Worm (Caenorhabditis elegans): ENCODE data around the gene K10B2.4.
A peak's percentile ranks its signal among the peaks of the same experiment; 100 is the strongest.

Gene K10B2.4

ce11 chrII:6358232-6358631, 2.5 kb downstream of the K10B2.4 start:
- TF ChIP-seq flh-1 (GFP tag; optimal IDR thresholded peaks at IDR 0.05) (no peak), sptf-1 (tag; optimal IDR thresholded peaks at IDR 0.05) (no peak), unc-120 (tag; optimal IDR thresholded peaks at IDR 0.05; ENCODE audit: poor library complexity, severe bottlenecking) (no peak)

- TF ChIP-seq hlh-1 (tag; optimal IDR thresholded peaks at IDR 0.05) (peak; percentile 37), pha-4 (tag; optimal IDR thresholded peaks at IDR 0.05) (no peak), cnd-1 (tag; optimal IDR thresholded peaks at IDR 0.05) (no peak), snpc-4 (tag; optimal IDR thresholded peaks at IDR 0.05) (no peak), mab-5 (tag; optimal IDR thresholded peaks at IDR 0.05) (no peak), elt-1 (tag; optimal IDR thresholded peaks at IDR 0.05; ENCODE audit: borderline replicate concordance, insufficient read depth) (no peak), sem-2 (GFP tag; optimal IDR thresholded peaks at IDR 0.05) (no peak), unc-39 (tag; optimal IDR thresholded peaks at IDR 0.05) (no peak), ztf-11 (tag; optimal IDR thresholded peaks at IDR 0.05) (no peak), ceh-39 (tag; optimal IDR thresholded peaks at IDR 0.05) (no peak), unc-62 (GFP tag; optimal IDR thresholded peaks at IDR 0.05) (no peak), nhr-12 (tag; optimal IDR thresholded peaks at IDR 0.05) (no peak), mep-1 (tag; optimal IDR thresholded peaks at IDR 0.05) (peak; percentile 53), nhr-76 (tag; optimal IDR thresholded peaks at IDR 0.05) (no peak), ham-2 (GFP tag; optimal IDR thresholded peaks at IDR 0.05) (no peak), elt-3 (tag; optimal IDR thresholded peaks at IDR 0.05) (no peak), flh-1 (GFP tag; optimal IDR thresholded peaks at IDR 0.05) (no peak), M03D4.4 (tag; optimal IDR thresholded peaks at IDR 0.05) (no peak), nhr-2 (tag; optimal IDR thresholded peaks at IDR 0.05) (no peak), nhr-28 (tag; optimal IDR thresholded peaks at IDR 0.05) (no peak), lin-32 (GFP tag; optimal IDR thresholded peaks at IDR 0.05) (no peak), unc-120 (tag; optimal IDR thresholded peaks at IDR 0.05; ENCODE audit: poor library complexity, severe bottlenecking) (peak; percentile 16), zip-8 (tag; optimal IDR thresholded peaks at IDR 0.05) (no peak), ceh-43 (GFP tag; optimal IDR thresholded peaks at IDR 0.05) (no peak), lsy-2 (tag; optimal IDR thresholded peaks at IDR 0.05) (peak; percentile 38), lin-13 (tag; optimal IDR thresholded peaks at IDR 0.05) (peak; percentile 52), mls-2 (tag; optimal IDR thresholded peaks at IDR 0.05) (no peak), blmp-1 (tag; optimal IDR thresholded peaks at IDR 0.05) (no peak), ces-1 (GFP tag; optimal IDR thresholded peaks at IDR 0.05) (peak; percentile 20), nhr-237 (tag; optimal IDR thresholded peaks at IDR 0.05) (no peak), sptf-1 (tag; optimal IDR thresholded peaks at IDR 0.05) (peak; percentile 55), tbx-8 (GFP tag; optimal IDR thresholded peaks at IDR 0.05) (no peak), ceh-83 (GFP tag; optimal IDR thresholded peaks at IDR 0.05) (no peak), drap-1 (GFP tag; optimal IDR thresholded peaks at IDR 0.05) (no peak), bed-3 (GFP tag; optimal IDR thresholded peaks at IDR 0.05) (no peak)
Observed at ce11 chrII:6355396-6356346, 5.1 kb downstream of the K10B2.4 start, which contains the start of gene C32D5.11. TSS of gene C32D5.11 (minus strand) at chrII:6355446.

ce11 chrII:6351887-6352286, 8.9 kb downstream of the K10B2.4 start, which contains the start of gene C32D5.10:
TSS of gene C32D5.10 (minus strand) at chrII:6351987.
- TF ChIP-seq nhr-28 (tag; optimal IDR thresholded peaks at IDR 0.05) (no peak), elt-3 (tag; optimal IDR thresholded peaks at IDR 0.05) (no peak), flh-1 (GFP tag; optimal IDR thresholded peaks at IDR 0.05) (no peak), blmp-1 (tag; optimal IDR thresholded peaks at IDR 0.05) (no peak), lsy-2 (tag; optimal IDR thresholded peaks at IDR 0.05) (no peak), lin-13 (tag; optimal IDR thresholded peaks at IDR 0.05) (no peak), snpc-4 (tag; optimal IDR thresholded peaks at IDR 0.05) (no peak), mab-5 (tag; optimal IDR thresholded peaks at IDR 0.05) (no peak), elt-1 (tag; optimal IDR thresholded peaks at IDR 0.05; ENCODE audit: borderline replicate concordance, insufficient read depth) (no peak), ceh-39 (tag; optimal IDR thresholded peaks at IDR 0.05) (no peak), lin-32 (GFP tag; optimal IDR thresholded peaks at IDR 0.05) (no peak), ztf-11 (tag; optimal IDR thresholded peaks at IDR 0.05) (no peak), nhr-76 (tag; optimal IDR thresholded peaks at IDR 0.05) (no peak), nhr-2 (tag; optimal IDR thresholded peaks at IDR 0.05) (no peak), ces-1 (GFP tag; optimal IDR thresholded peaks at IDR 0.05) (no peak), unc-62 (GFP tag; optimal IDR thresholded peaks at IDR 0.05) (no peak), ceh-83 (GFP tag; optimal IDR thresholded peaks at IDR 0.05) (no peak), tbx-8 (GFP tag; optimal IDR thresholded peaks at IDR 0.05) (no peak)
